Fruit fly (Drosophila melanogaster) whole organism, embryonic: Measurements from ENCODE around the gene gish.

Source experiments
- ATbp ChIP-seq: fragments of 200-800 bp; sonication (Bioruptor generic); optimal IDR thresholded peaks from 2 replicates; lab custom pipeline; 2017; ENCODE audit warnings: missing biosample characterization, mild to moderate bottlenecking, missing genetic modification characterization, missing genetic modification reagents
- Ada2b ChIP-seq: fragments of 200-800 bp; sonication (Bioruptor generic); IDR thresholded peaks from 2 replicates; pipeline ENCODE4 v1.3.6; 2022; ENCODE audit warnings: missing biosample characterization, missing genetic modification characterization
- Awh ChIP-seq: fragments of 200-800 bp; sonication (Bioruptor generic); IDR thresholded peaks from 2 replicates; pipeline ENCODE4, ENCODE4 v1.3.6; 2022; ENCODE audit warnings: missing biosample characterization, missing genetic modification characterization
- BtbVII ChIP-seq: fragments of 200-800 bp; sonication (Bioruptor generic); optimal IDR thresholded peaks from 3 replicates; lab custom pipeline; 2017; ENCODE audit warnings: missing biosample characterization, mild to moderate bottlenecking, missing genetic modification characterization
- C15 ChIP-seq: fragments of 200-800 bp; sonication (Bioruptor generic); IDR thresholded peaks from 3 replicates; pipeline ENCODE4 v1.3.6; 2022; ENCODE audit warnings: missing biosample characterization, missing genetic modification characterization
- CG10959 ChIP-seq: fragments of 200-800 bp; sonication (Bioruptor generic); IDR thresholded peaks from 2 replicates; pipeline ENCODE4 v1.3.6; 2022; ENCODE audit warnings: missing biosample characterization, missing genetic modification characterization
- CG11247 ChIP-seq: fragments of 200-800 bp; sonication (Bioruptor generic); IDR thresholded peaks from 2 replicates; pipeline ENCODE4 v1.3.6; 2022; ENCODE audit warnings: missing biosample characterization, missing genetic modification characterization
- CG12104 ChIP-seq: fragments of 200-800 bp; sonication (Bioruptor generic); optimal IDR thresholded peaks from 3 replicates; lab custom pipeline; 2016; ENCODE audit warnings: missing biosample characterization, missing genetic modification characterization
- CG12391 ChIP-seq: fragments of 200-800 bp; sonication (Bioruptor generic); optimal IDR thresholded peaks from 3 replicates; lab custom pipeline; 2018; ENCODE audit warnings: missing biosample characterization, mild to moderate bottlenecking, missing genetic modification characterization, moderate library complexity
- CG12769 ChIP-seq: fragments of 200-800 bp; sonication (Bioruptor generic); optimal IDR thresholded peaks from 2 replicates; lab custom pipeline; 2019; ENCODE audit warnings: missing biosample characterization, mild to moderate bottlenecking, missing genetic modification characterization, moderate library complexity
- CG14667 ChIP-seq: fragments of 200-800 bp; sonication (Bioruptor generic); IDR thresholded peaks from 2 replicates; pipeline ENCODE4 v1.3.6; 2022; ENCODE audit warnings: missing biosample characterization, missing genetic modification characterization
- CG15073 ChIP-seq: fragments of 200-800 bp; sonication (Bioruptor generic); optimal IDR thresholded peaks from 2 replicates; lab custom pipeline; 2016; ENCODE audit warnings: missing biosample characterization, missing genetic modification characterization
- CG15269 ChIP-seq: fragments of 200-800 bp; sonication (Bioruptor generic); optimal IDR thresholded peaks from 2 replicates; lab custom pipeline; 2018; ENCODE audit warnings: missing biosample characterization, mild to moderate bottlenecking, missing genetic modification characterization, moderate library complexity
- CG15514 ChIP-seq: fragments of 200-800 bp; sonication (Bioruptor generic); optimal IDR thresholded peaks from 3 replicates; lab custom pipeline; 2017; ENCODE audit warnings: missing biosample characterization, missing genetic modification characterization, mild to moderate bottlenecking, moderate library complexity, missing genetic modification reagents
- CG16779 ChIP-seq: fragments of 200-800 bp; sonication (Bioruptor generic); IDR thresholded peaks from 2 replicates; pipeline ENCODE4 v1.3.6; 2022; ENCODE audit warnings: missing biosample characterization, missing genetic modification characterization
- CG16815 ChIP-seq: fragments of 200-800 bp; sonication (Bioruptor generic); optimal IDR thresholded peaks from 3 replicates; lab custom pipeline; 2017; ENCODE audit warnings: missing biosample characterization, mild to moderate bottlenecking, missing genetic modification characterization
- CG31388 ChIP-seq: fragments of 200-800 bp; sonication (Bioruptor generic); optimal IDR thresholded peaks from 2 replicates; lab custom pipeline; 2016; ENCODE audit warnings: missing biosample characterization, missing genetic modification characterization
- CG32532 ChIP-seq: fragments of 200-800 bp; sonication (Bioruptor generic); IDR thresholded peaks from 2 replicates; pipeline ENCODE4 v1.3.6; 2022; ENCODE audit warnings: missing biosample characterization, missing genetic modification characterization
- CG4328 ChIP-seq: fragments of 200-800 bp; sonication (Bioruptor generic); optimal IDR thresholded peaks from 3 replicates; lab custom pipeline; 2017; ENCODE audit warnings: missing biosample characterization, missing genetic modification reagents, missing genetic modification characterization
- CG5180 ChIP-seq: fragments of 200-800 bp; sonication (Bioruptor generic); optimal IDR thresholded peaks from 3 replicates; lab custom pipeline; 2017; ENCODE audit warnings: missing biosample characterization, missing genetic modification characterization, mild to moderate bottlenecking, moderate library complexity, missing genetic modification reagents
- CG8281 ChIP-seq: fragments of 200-800 bp; sonication (Bioruptor generic); optimal IDR thresholded peaks from 2 replicates; lab custom pipeline; 2018; ENCODE audit warnings: missing biosample characterization, mild to moderate bottlenecking, missing genetic modification characterization, moderate library complexity
- CG8478 ChIP-seq: fragments of >200 bp; optimal IDR thresholded peaks from 2 replicates; lab custom pipeline; 2018
- CG9609 ChIP-seq: fragments of 200-800 bp; sonication (Bioruptor generic); optimal IDR thresholded peaks from 3 replicates; lab custom pipeline; 2016; ENCODE audit warnings: missing biosample characterization, missing genetic modification characterization
- CG9797 ChIP-seq: fragments of 200-800 bp; sonication (Bioruptor generic); optimal IDR thresholded peaks from 3 replicates; lab custom pipeline; 2018; ENCODE audit warnings: missing biosample characterization, mild to moderate bottlenecking, missing genetic modification characterization
- CHES-1-like ChIP-seq: fragments of 200-800 bp; sonication (Bioruptor generic); optimal IDR thresholded peaks from 2 replicates; lab custom pipeline; 2016; ENCODE audit warnings: missing biosample characterization, missing genetic modification characterization
- Dip3 ChIP-seq: fragments of 200-800 bp; sonication (Bioruptor generic); optimal IDR thresholded peaks from 3 replicates; lab custom pipeline; 2016; ENCODE audit warnings: missing biosample characterization, missing genetic modification characterization
- Doc2 ChIP-seq: fragments of 200-800 bp; sonication (Bioruptor generic); IDR thresholded peaks from 2 replicates; pipeline ENCODE4 v1.3.6; 2022; ENCODE audit warnings: missing biosample characterization, missing genetic modification characterization
- HLH3B ChIP-seq: fragments of 200-800 bp; sonication (Bioruptor generic); IDR thresholded peaks from 2 replicates; pipeline ENCODE4 v1.3.6; 2022; ENCODE audit warnings: missing biosample characterization, missing genetic modification characterization
- MBD-R2 ChIP-seq: fragments of 200-800 bp; sonication (Bioruptor generic); IDR thresholded peaks from 2 replicates; pipeline ENCODE4 v1.3.6; 2022; ENCODE audit warnings: missing biosample characterization, missing genetic modification characterization
- Taf1 ChIP-seq: fragments of 200-800 bp; sonication (Bioruptor generic); IDR thresholded peaks from 2 replicates; pipeline ENCODE4 v1.3.6; 2022; ENCODE audit warnings: missing biosample characterization, missing genetic modification characterization
- bab2 ChIP-seq: fragments of 200-800 bp; sonication (Bioruptor generic); optimal IDR thresholded peaks from 2 replicates; lab custom pipeline; 2016; ENCODE audit warnings: missing biosample characterization, missing genetic modification characterization
- chif ChIP-seq, 2 experiments: fragments of 200-800 bp; sonication (Bioruptor generic); optimal IDR thresholded peaks; 3 replicates each; lab custom pipeline; 2016; ENCODE audit warnings: missing biosample characterization in 2 of 2, missing genetic modification characterization in 2 of 2
- crp ChIP-seq, 2 experiments: fragments of 200-800 bp; sonication (Bioruptor generic); optimal IDR thresholded peaks; 2 replicates in 1 of 2; 3 replicates in 1 of 2; lab custom pipeline; 2017; ENCODE audit warnings: missing biosample characterization in 2 of 2, missing genetic modification characterization in 2 of 2, mild to moderate bottlenecking in 1 of 2, moderate library complexity in 1 of 2
- dimm ChIP-seq: fragments of 200-800 bp; sonication (Bioruptor generic); IDR thresholded peaks from 2 replicates; pipeline ENCODE4 v1.3.6; 2022; ENCODE audit warnings: missing biosample characterization, missing genetic modification characterization
- ewg ChIP-seq: fragments of 200-800 bp; sonication (Bioruptor generic); optimal IDR thresholded peaks from 3 replicates; lab custom pipeline; 2017; ENCODE audit warnings: mild to moderate bottlenecking, missing biosample characterization, missing genetic modification reagents, missing genetic modification characterization
- fru ChIP-seq: fragments of >200 bp; optimal IDR thresholded peaks from 2 replicates; lab custom pipeline; 2017
- fu2 ChIP-seq: fragments of 200-800 bp; sonication (Bioruptor generic); optimal IDR thresholded peaks from 2 replicates; lab custom pipeline; 2016; ENCODE audit warnings: missing biosample characterization, missing genetic modification characterization
- klu ChIP-seq: fragments of 200-800 bp; sonication (Bioruptor generic); IDR thresholded peaks from 2 replicates; pipeline ENCODE4 v1.3.6; 2022; ENCODE audit warnings: missing biosample characterization, missing genetic modification characterization
- lmd ChIP-seq: fragments of 200-800 bp; sonication (Bioruptor generic); IDR thresholded peaks from 2 replicates; pipeline ENCODE4 v1.3.6; 2022; ENCODE audit warnings: missing biosample characterization, missing genetic modification characterization
- odd ChIP-seq: fragments of 200-800 bp; sonication (Bioruptor generic); optimal IDR thresholded peaks from 2 replicates; lab custom pipeline; 2017; ENCODE audit warnings: missing biosample characterization, mild to moderate bottlenecking, missing genetic modification characterization
- pita ChIP-seq: fragments of 200-800 bp; sonication (Bioruptor generic); optimal IDR thresholded peaks from 2 replicates; lab custom pipeline; 2017; ENCODE audit warnings: missing biosample characterization, mild to moderate bottlenecking, missing genetic modification characterization
- pnt ChIP-seq: fragments of 200-800 bp; sonication (Bioruptor generic); optimal IDR thresholded peaks from 3 replicates; lab custom pipeline; 2016; ENCODE audit warnings: missing biosample characterization, missing genetic modification characterization
- rib ChIP-seq: fragments of 200-800 bp; sonication (Bioruptor generic); IDR thresholded peaks from 2 replicates; pipeline ENCODE4 v1.3.6; 2022; ENCODE audit warnings: missing biosample characterization, missing genetic modification characterization
- run ChIP-seq: fragments of 200-800 bp; sonication (Bioruptor generic); optimal IDR thresholded peaks from 3 replicates; lab custom pipeline; 2018; ENCODE audit warnings: missing biosample characterization, mild to moderate bottlenecking, missing genetic modification characterization
- sim ChIP-seq: fragments of 200-800 bp; sonication (Bioruptor generic); IDR thresholded peaks from 2 replicates; pipeline ENCODE4 v1.3.6; 2022; ENCODE audit warnings: missing biosample characterization, missing genetic modification characterization
- sisA ChIP-seq: fragments of 200-800 bp; sonication (Bioruptor generic); IDR thresholded peaks from 2 replicates; pipeline ENCODE4 v1.3.6; 2022; ENCODE audit warnings: missing biosample characterization, missing genetic modification characterization
- sob ChIP-seq: fragments of 200-800 bp; sonication (Bioruptor generic); IDR thresholded peaks from 2 replicates; pipeline ENCODE4 v1.3.6; 2022; ENCODE audit warnings: missing biosample characterization, missing genetic modification characterization
- trh ChIP-seq: fragments of 200-800 bp; sonication (Bioruptor generic); optimal IDR thresholded peaks from 2 replicates; lab custom pipeline; 2016; ENCODE audit warnings: missing biosample characterization, missing genetic modification characterization
- unpg ChIP-seq: fragments of 200-800 bp; sonication (Bioruptor generic); optimal IDR thresholded peaks from 3 replicates; lab custom pipeline; 2018; ENCODE audit warnings: missing biosample characterization, mild to moderate bottlenecking, missing genetic modification characterization, moderate library complexity
- yki ChIP-seq: fragments of >200 bp; optimal IDR thresholded peaks from 3 replicates; lab custom pipeline; 2018
- zen ChIP-seq: fragments of 200-800 bp; sonication (Bioruptor generic); optimal IDR thresholded peaks from 3 replicates; lab custom pipeline; 2018; ENCODE audit warnings: missing biosample characterization, mild to moderate bottlenecking, missing genetic modification characterization, moderate library complexity
- zen2 ChIP-seq: fragments of 200-800 bp; sonication (Bioruptor generic); IDR thresholded peaks from 3 replicates; pipeline ENCODE4 v1.3.6; 2022; ENCODE audit warnings: missing biosample characterization, missing genetic modification characterization; ENCODE audit not compliant: partially characterized antibody

The gish gene

dm6 chr3R:16224415-16225165 lies 47.7 kb upstream of the gish start (continued):
- TF ChIP-seq sob: no peak
- peak; percentile 97 for TF ChIP-seq chif (GFP tag; optimal IDR thresholded peaks at IDR 0.05; lab: Kevin White, UChicago)
- peak in 1 of 2 experiments; percentile 65 for TF ChIP-seq crp (GFP tag; optimal IDR thresholded peaks at IDR 0.05; lab: Kevin White, UChicago)
- TF ChIP-seq CG32532 (GFP tag; lab: Robert Waterston, UW): no peak
- no peak for TF ChIP-seq CG16779 (GFP tag; lab: Robert Waterston, UW)
- TF ChIP-seq zen (tag; lab: Kevin White, UChicago): peak; percentile 94
- no peak for TF ChIP-seq C15 (GFP tag; lab: Robert Waterston, UW)
- peak; percentile 93 for TF ChIP-seq trh (GFP tag; lab: Kevin White, UChicago)
- TF ChIP-seq fru (lab: Kevin White, UChicago): no peak
- TF ChIP-seq Doc2: no peak
- peak; percentile 96 for TF ChIP-seq CG12104 (GFP tag; lab: Kevin White, UChicago)
- peak; percentile 99 for TF ChIP-seq CG12391 (tag; lab: Kevin White, UChicago)
- TF ChIP-seq bab2 (GFP tag; lab: Kevin White, UChicago): peak; percentile 98
- no peak for TF ChIP-seq rib (GFP tag; lab: Robert Waterston, UW)
- TF ChIP-seq Awh (GFP tag; lab: Robert Waterston, UW): no peak
- TF ChIP-seq CG10959 (GFP tag; lab: Robert Waterston, UW): no peak
- peak; percentile 89 for TF ChIP-seq CG16815 (GFP tag; lab: Kevin White, UChicago)
- TF ChIP-seq ATbp (GFP tag; lab: Kevin White, UChicago): peak; percentile 98
- TF ChIP-seq pita (GFP tag; lab: Kevin White, UChicago): no peak
- TF ChIP-seq CHES-1-like (GFP tag; lab: Kevin White, UChicago): peak; percentile 98
- peak; percentile 82 for TF ChIP-seq CG15073 (GFP tag; lab: Kevin White, UChicago)
- no peak for TF ChIP-seq HLH3B (GFP tag; lab: Robert Waterston, UW)
- no peak for TF ChIP-seq zen2 (GFP tag; lab: Robert Waterston, UW)
- no peak for TF ChIP-seq dimm (GFP tag; lab: Robert Waterston, UW)
- peak; percentile 97 for TF ChIP-seq CG9609
- no peak for TF ChIP-seq Ada2b
- TF ChIP-seq Dip3: peak; percentile 97
- peak; percentile 98 for TF ChIP-seq CG15269 (tag; lab: Kevin White, UChicago)
- peak; percentile 99 for TF ChIP-seq unpg (GFP tag; lab: Kevin White, UChicago)
- peak; percentile 96 for TF ChIP-seq odd
- no peak for TF ChIP-seq CG8478
- no peak for TF ChIP-seq Taf1
- peak; percentile 91 for TF ChIP-seq CG5180
- peak; percentile 86 for TF ChIP-seq CG8281 (tag; lab: Kevin White, UChicago)
- no peak for TF ChIP-seq CG14667 (GFP tag; lab: Robert Waterston, UW)
- TF ChIP-seq klu (GFP tag; lab: Robert Waterston, UW): no peak
- TF ChIP-seq MBD-R2 (GFP tag; lab: Robert Waterston, UW): no peak
- TF ChIP-seq lmd (GFP tag; lab: Robert Waterston, UW): no peak
- peak; percentile 60 for TF ChIP-seq CG9797 (GFP tag; lab: Kevin White, UChicago)
- no peak for TF ChIP-seq sim
- TF ChIP-seq CG4328 (GFP tag; lab: Kevin White, UChicago): peak; percentile 71
- TF ChIP-seq CG31388 (GFP tag; lab: Kevin White, UChicago): peak; percentile 94
- TF ChIP-seq CG12769 (tag; lab: Kevin White, UChicago): peak; percentile 88
- TF ChIP-seq ewg (GFP tag; lab: Kevin White, UChicago): peak; percentile 93
- TF ChIP-seq run (tag; lab: Kevin White, UChicago): peak; percentile 96
- TF ChIP-seq fu2: peak; percentile 96
- peak; percentile 83 for TF ChIP-seq yki (lab: Kevin White, UChicago)
- no peak for TF ChIP-seq CG11247 (GFP tag; lab: Robert Waterston, UW)
- peak; percentile 94 for TF ChIP-seq CG15514
- peak; percentile 97 for TF ChIP-seq pnt (GFP tag; lab: Kevin White, UChicago)
- TF ChIP-seq BtbVII (GFP tag; lab: Kevin White, UChicago): peak; percentile 97
- no peak for TF ChIP-seq sisA (GFP tag; lab: Robert Waterston, UW)
